Worm (Caenorhabditis elegans): ENCODE results near the gene F10D7.11.

F10D7.11 gene

ce11 chrX:17374534-17374933, 11.9 kb downstream of the F10D7.11 start, which contains the start of gene F10D7.3:
Gene F10D7.3 (minus strand): TSS chrX:17374634.
- TF ChIP-seq nhr-10 (tag; optimal IDR thresholded peaks at IDR 0.05): no peak
- no peak for TF ChIP-seq Y48G9A.11 (GFP tag; IDR thresholded peaks at IDR 0.05)
- TF ChIP-seq F26F4.8 (GFP tag; conservative IDR thresholded peaks at IDR 0.05): no peak

- TF ChIP-seq hlh-30 (tag; optimal IDR thresholded peaks at IDR 0.05; ENCODE audit: insufficient read depth) (peak; percentile 13), dve-1 (tag; optimal IDR thresholded peaks at IDR 0.05; ENCODE audit: insufficient read depth) (peak; percentile 70), F44E2.7 (GFP tag; IDR thresholded peaks at IDR 0.05) (no peak), ceh-20 (GFP tag; IDR thresholded peaks at IDR 0.05) (no peak), duxl-1 (tag; optimal IDR thresholded peaks at IDR 0.05; ENCODE audit: poor library complexity) (no peak), dmd-6 (GFP tag; IDR thresholded peaks at IDR 0.05) (no peak), pqm-1 (tag; optimal IDR thresholded peaks at IDR 0.05) (peak; percentile 38), daf-16 (GFP tag; optimal IDR thresholded peaks at IDR 0.05) (no peak), daf-16 (tag; optimal IDR thresholded peaks at IDR 0.05) (peak; percentile 50), nhr-6 (tag; optimal IDR thresholded peaks at IDR 0.05) (peak; percentile 38), tra-1 (GFP tag; IDR thresholded peaks at IDR 0.05) (0 out of 2 replicates have a peak, but pooled peaks have one; percentile 11), nhr-28 (tag; optimal IDR thresholded peaks at IDR 0.05) (peak; percentile 14), hlh-11 (tag; optimal IDR thresholded peaks at IDR 0.05) (peak; percentile 41), unc-62 (GFP tag; optimal IDR thresholded peaks at IDR 0.05 in 1 of 2) (peak in 1 of 2 experiments; percentile 75), unc-62 (tag; optimal IDR thresholded peaks at IDR 0.05) (no peak)
Measured at ce11 chrX:17375877-17376276, 13.2 kb downstream of the F10D7.11 start.

- no peak for TF ChIP-seq ZK337.2 (GFP tag; IDR thresholded peaks at IDR 0.05)
- no peak for TF ChIP-seq zip-11 (GFP tag; IDR thresholded peaks at IDR 0.05)
- peak; percentile 15 for TF ChIP-seq dve-1 (tag; optimal IDR thresholded peaks at IDR 0.05; ENCODE audit: insufficient read depth)
- TF ChIP-seq pqm-1 (tag; optimal IDR thresholded peaks at IDR 0.05): peak; percentile 44
- no peak for TF ChIP-seq gei-8 (GFP tag; optimal IDR thresholded peaks at IDR 0.05)
- TF ChIP-seq daf-16 (GFP tag; optimal IDR thresholded peaks at IDR 0.05): no peak
- peak; percentile 62 for TF ChIP-seq daf-16 (tag; optimal IDR thresholded peaks at IDR 0.05)
- peak; percentile 44 for TF ChIP-seq nhr-28 (tag; optimal IDR thresholded peaks at IDR 0.05)
Measured at ce11 chrX:17378996-17379395, 16.4 kb downstream of the F10D7.11 start.

ce11 chrX:17379675-17380074, 17.0 kb downstream of the F10D7.11 start, which contains the start of gene F10D7.10:
Gene F10D7.10 (minus strand): TSS chrX:17379775.
- TF ChIP-seq mxl-2 (GFP tag; conservative IDR thresholded peaks at IDR 0.05): no peak
- no peak for TF ChIP-seq ceh-20 (GFP tag; IDR thresholded peaks at IDR 0.05)
- no peak for TF ChIP-seq daf-12 (tag; optimal IDR thresholded peaks at IDR 0.05)
- TF ChIP-seq lin-1 (GFP tag; IDR thresholded peaks at IDR 0.05): no peak
- no peak for TF ChIP-seq unc-130 (GFP tag; optimal IDR thresholded peaks at IDR 0.05)
- TF ChIP-seq nhr-111 (GFP tag; optimal IDR thresholded peaks at IDR 0.05): no peak
- TF ChIP-seq mep-1 (tag; optimal IDR thresholded peaks at IDR 0.05): no peak
- no peak for TF ChIP-seq rbr-2 (tag; optimal IDR thresholded peaks at IDR 0.05)
- TF ChIP-seq F37D6.2 (tag; optimal IDR thresholded peaks at IDR 0.05): no peak
- no peak for TF ChIP-seq nhr-41 (GFP tag; IDR thresholded peaks at IDR 0.05)
- no peak for TF ChIP-seq egl-43 (GFP tag; IDR thresholded peaks at IDR 0.05)
- no peak for TF ChIP-seq zip-2 (tag; optimal IDR thresholded peaks at IDR 0.05)
- TF ChIP-seq pqm-1 (tag; optimal IDR thresholded peaks at IDR 0.05): no peak
- no peak for TF ChIP-seq dmd-8 (GFP tag; IDR thresholded peaks at IDR 0.05)
- TF ChIP-seq fkh-10 (GFP tag; optimal IDR thresholded peaks at IDR 0.05): no peak
- TF ChIP-seq R02D3.7 (tag; optimal IDR thresholded peaks at IDR 0.05): no peak

- TF ChIP-seq madf-9 (GFP tag; conservative IDR thresholded peaks at IDR 0.05) (no peak), unc-62 (GFP tag; optimal IDR thresholded peaks at IDR 0.05 in 1 of 2) (peak in 1 of 2 experiments; percentile 5), unc-62 (tag; optimal IDR thresholded peaks at IDR 0.05) (no peak)
Measured at ce11 chrX:17381975-17382374, 19.3 kb downstream of the F10D7.11 start, which contains the start of gene F10D7.4. Gene F10D7.4 (minus strand): TSS chrX:17382075.

All from whole organism, L4 larva.